Fruit fly (Drosophila melanogaster): Measurements from ENCODE around the gene OtopLa.

Gene OtopLa

DNA sequence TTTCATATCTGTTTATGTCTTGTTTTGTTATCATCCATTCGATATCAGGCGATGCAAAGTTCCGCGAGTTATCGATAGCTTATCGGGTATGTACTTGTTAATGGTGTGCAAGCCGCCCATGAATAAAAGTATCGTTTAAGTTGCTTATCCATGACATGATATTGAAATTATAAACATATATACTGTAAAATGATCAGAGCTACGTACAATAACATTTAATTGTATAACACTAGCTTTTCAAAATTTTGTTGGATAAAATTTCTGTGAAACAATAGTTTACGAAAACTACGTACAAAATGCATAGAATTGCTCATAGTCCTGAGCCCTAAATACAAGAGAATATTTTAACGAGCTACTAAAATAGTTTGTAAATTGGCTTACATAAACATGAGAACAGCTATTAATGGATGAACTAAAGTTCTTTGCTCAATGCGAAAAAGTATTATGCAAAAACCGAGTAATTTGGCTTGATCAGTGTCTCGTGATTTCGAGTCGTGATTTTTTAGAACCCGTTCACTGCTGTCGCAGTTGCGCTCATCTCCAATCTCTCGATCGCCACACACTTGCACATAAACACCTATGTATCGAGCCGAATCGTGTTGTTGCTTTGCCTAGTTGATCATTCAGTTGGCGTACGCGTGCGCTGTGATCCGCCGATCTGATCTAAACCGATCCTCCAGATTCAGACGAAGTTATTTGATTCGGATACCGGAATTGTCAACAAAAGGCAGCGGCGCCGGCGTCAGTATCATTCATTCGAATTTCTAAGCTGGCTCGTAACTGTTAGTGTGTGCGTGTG is 41.3 kb upstream of the OtopLa start, which contains the start of the genes PGAP1 and cv (continued):
- TF ChIP-seq dan (GFP tag; IDR thresholded peaks at IDR 0.05), result no peak
- peak; percentile 76 for TF ChIP-seq Bgb (GFP tag; IDR thresholded peaks at IDR 0.05; ENCODE audit: partially characterized antibody)
- no peak for TF ChIP-seq CG8924 (tag; optimal IDR thresholded peaks at IDR 0.05)
- no peak for TF ChIP-seq Fer1 (GFP tag; optimal IDR thresholded peaks at IDR 0.05)
- no peak for TF ChIP-seq pita (GFP tag; optimal IDR thresholded peaks at IDR 0.05)
- TF ChIP-seq gce (GFP tag; IDR thresholded peaks at IDR 0.05), result no peak
- no peak for TF ChIP-seq E2f1 (GFP tag; IDR thresholded peaks at IDR 0.05)
- no peak for TF ChIP-seq CG10274 (GFP tag; optimal IDR thresholded peaks at IDR 0.05)
- TF ChIP-seq NC2α (GFP tag; optimal IDR thresholded peaks at IDR 0.05), result no peak
- TF ChIP-seq gsb (GFP tag; IDR thresholded peaks at IDR 0.05), result no peak
- TF ChIP-seq p53 (GFP tag; optimal IDR thresholded peaks at IDR 0.05), result no peak
- TF ChIP-seq Dip3 (GFP tag; optimal IDR thresholded peaks at IDR 0.05), result peak; percentile 17
- peak; percentile 6 for TF ChIP-seq CG30020 (tag; optimal IDR thresholded peaks at IDR 0.05)
- TF ChIP-seq CG7786 (GFP tag; optimal IDR thresholded peaks at IDR 0.05), result no peak
- no peak for TF ChIP-seq cas (GFP tag; IDR thresholded peaks at IDR 0.05)
- TF ChIP-seq NfI (GFP tag; optimal IDR thresholded peaks at IDR 0.05), result no peak
- no peak for TF ChIP-seq CG5953 (GFP tag; IDR thresholded peaks at IDR 0.05)
- peak; percentile 4 for TF ChIP-seq ind (GFP tag; optimal IDR thresholded peaks at IDR 0.05)
- TF ChIP-seq dmrt11E (tag; optimal IDR thresholded peaks at IDR 0.05), result peak; percentile 13
- no peak for TF ChIP-seq Antp (GFP tag; optimal IDR thresholded peaks at IDR 0.05)
- TF ChIP-seq mld (GFP tag; IDR thresholded peaks at IDR 0.05; ENCODE audit: partially characterized antibody), result 0 out of 3 replicates have a peak, but pooled peaks have one; percentile 37
- peak; percentile 12 for TF ChIP-seq sug (tag; optimal IDR thresholded peaks at IDR 0.05)
- TF ChIP-seq aop (GFP tag; IDR thresholded peaks at IDR 0.05), result no peak
- no peak for TF ChIP-seq Spps (tag; optimal IDR thresholded peaks at IDR 0.05)
- TF ChIP-seq Taf1 (GFP tag; IDR thresholded peaks at IDR 0.05), result no peak
- TF ChIP-seq insv (GFP tag; optimal IDR thresholded peaks at IDR 0.05), result no peak
- TF ChIP-seq salm (tag; optimal IDR thresholded peaks at IDR 0.05), result no peak
- no peak for TF ChIP-seq CG10321 (GFP tag; IDR thresholded peaks at IDR 0.05)
- TF ChIP-seq eve (GFP tag; optimal IDR thresholded peaks at IDR 0.05), result no peak
- TF ChIP-seq CG7928 (GFP tag; optimal IDR thresholded peaks at IDR 0.05), result no peak
- no peak for TF ChIP-seq CG7745 (tag; optimal IDR thresholded peaks at IDR 0.05)
- TF ChIP-seq fd64A (GFP tag; optimal IDR thresholded peaks at IDR 0.05), result no peak
- peak; percentile 26 for TF ChIP-seq CG9727 (GFP tag; optimal IDR thresholded peaks at IDR 0.05)
- TF ChIP-seq abd-A (tag; optimal IDR thresholded peaks at IDR 0.05), result no peak
- TF ChIP-seq kay (GFP tag; optimal IDR thresholded peaks at IDR 0.05), result peak; percentile 25
- TF ChIP-seq CG4707 (GFP tag; optimal IDR thresholded peaks at IDR 0.05), result no peak
- peak; percentile 45 for TF ChIP-seq phol (tag; optimal IDR thresholded peaks at IDR 0.05)
- TF ChIP-seq sens-2 (GFP tag; IDR thresholded peaks at IDR 0.05), result no peak
- TF ChIP-seq CG1603 (tag; optimal IDR thresholded peaks at IDR 0.05), result no peak
- no peak for TF ChIP-seq CG4328 (GFP tag; optimal IDR thresholded peaks at IDR 0.05)
- TF ChIP-seq H2.0 (GFP tag; IDR thresholded peaks at IDR 0.05), result no peak
- no peak for TF ChIP-seq Mes4 (GFP tag; optimal IDR thresholded peaks at IDR 0.05)
- no peak for TF ChIP-seq CG17802 (tag; optimal IDR thresholded peaks at IDR 0.05)
- no peak for TF ChIP-seq CG4360 (GFP tag; IDR thresholded peaks at IDR 0.05)
- TF ChIP-seq CG2712 (tag; optimal IDR thresholded peaks at IDR 0.05), result peak; percentile 47
- no peak for TF ChIP-seq Oaz (GFP tag; IDR thresholded peaks at IDR 0.05)
- TF ChIP-seq esg (GFP tag; conservative IDR thresholded peaks at IDR 0.05), result no peak
- peak; percentile 36 for TF ChIP-seq CG12659 (GFP tag; optimal IDR thresholded peaks at IDR 0.05)
- no peak for TF ChIP-seq disco-r (GFP tag; optimal IDR thresholded peaks at IDR 0.05)
- no peak for TF ChIP-seq tgo (GFP tag; IDR thresholded peaks at IDR 0.05)
- no peak for TF ChIP-seq slou (GFP tag; optimal IDR thresholded peaks at IDR 0.05)
